Fruit fly (Drosophila melanogaster): Measurements from ENCODE around the gene CG1113.
A peak's percentile ranks its signal among the peaks of the same experiment; 100 is the strongest.

Gene CG1113

DNA sequence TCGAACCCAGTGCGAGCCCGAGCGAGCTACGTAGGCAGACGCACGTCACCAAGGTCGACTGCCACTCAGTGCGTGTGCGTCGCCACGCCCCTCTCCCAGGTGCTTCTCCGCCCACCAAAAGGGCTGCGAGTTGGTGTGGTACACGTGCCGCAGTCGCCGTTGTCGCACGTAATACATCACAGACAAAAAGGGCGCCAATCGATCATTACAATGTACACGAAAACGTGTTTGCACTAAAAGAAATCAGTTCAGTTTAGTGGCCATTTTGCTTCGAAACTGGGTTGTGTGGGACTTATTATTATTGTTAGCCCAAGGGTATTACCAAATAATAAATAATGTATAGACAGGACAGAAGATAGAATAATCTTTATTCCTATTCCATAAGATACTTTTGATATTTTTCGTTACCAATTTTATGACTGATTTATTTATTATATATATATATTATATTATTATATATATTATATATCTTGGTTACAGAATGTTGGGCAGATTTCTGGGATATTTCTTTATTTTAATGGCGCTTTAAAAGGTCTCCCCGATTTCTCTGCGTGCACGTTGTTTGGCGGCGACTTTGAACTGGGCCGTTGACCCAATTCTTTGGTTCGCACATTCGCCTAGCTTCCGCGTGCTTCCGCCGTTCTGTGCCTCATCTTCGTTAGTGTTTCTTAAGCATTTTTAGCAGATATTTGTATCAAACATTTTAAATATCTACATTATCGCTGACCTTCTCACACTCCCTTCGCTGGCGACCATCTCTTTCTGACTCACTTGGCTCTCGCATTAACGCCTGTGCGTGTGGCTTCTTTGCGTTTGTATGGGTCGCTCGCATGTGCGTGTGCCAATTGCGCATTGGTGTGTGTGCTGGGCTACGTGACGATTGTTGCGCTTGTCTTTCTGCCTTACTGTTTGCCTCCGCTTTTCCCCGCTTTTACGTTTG lies 10.6 kb downstream of the CG1113 start (continued):
- TF ChIP-seq CG14710 (tag; optimal IDR thresholded peaks at IDR 0.05), result peak; percentile 84
- TF ChIP-seq cwo (GFP tag; optimal IDR thresholded peaks at IDR 0.05), result peak; percentile 97
- TF ChIP-seq lab (GFP tag; optimal IDR thresholded peaks at IDR 0.05), result peak; percentile 88
- no peak for TF ChIP-seq Dref (GFP tag; IDR thresholded peaks at IDR 0.05)
- peak; percentile 83 for TF ChIP-seq Ptx1 (GFP tag; IDR thresholded peaks at IDR 0.05)
- TF ChIP-seq ci (GFP tag; IDR thresholded peaks at IDR 0.05), result peak; percentile 61; the same call in 1 of the 3 replicates
- peak; percentile 80 for TF ChIP-seq CG12104 (GFP tag; optimal IDR thresholded peaks at IDR 0.05)
- no peak for TF ChIP-seq sim (GFP tag; IDR thresholded peaks at IDR 0.05)
- TF ChIP-seq Hsf (GFP tag; optimal IDR thresholded peaks at IDR 0.05), result peak; percentile 4
- TF ChIP-seq CG7271 (tag; optimal IDR thresholded peaks at IDR 0.05), result peak; percentile 46
- TF ChIP-seq Nf-YA (GFP tag; IDR thresholded peaks at IDR 0.05), result peak; percentile 15; the same call in 1 of the 2 replicates
- TF ChIP-seq CTCF (GFP tag; optimal IDR thresholded peaks at IDR 0.05), result peak; percentile 45
- TF ChIP-seq chm (GFP tag; IDR thresholded peaks at IDR 0.05), result no peak; the same call in 1 of the 2 replicates
- TF ChIP-seq Fer2 (tag; optimal IDR thresholded peaks at IDR 0.05), result peak; percentile 61
- peak; percentile 93 for TF ChIP-seq CG15269 (tag; optimal IDR thresholded peaks at IDR 0.05)
- peak; percentile 35 for TF ChIP-seq CG4707 (GFP tag; optimal IDR thresholded peaks at IDR 0.05)
- TF ChIP-seq Doc2 (GFP tag; IDR thresholded peaks at IDR 0.05), result no peak
- no peak for TF ChIP-seq grn (GFP tag; optimal IDR thresholded peaks at IDR 0.05)
- TF ChIP-seq tap (tag; optimal IDR thresholded peaks at IDR 0.05), result peak; percentile 79
- TF ChIP-seq CG3995 (GFP tag; optimal IDR thresholded peaks at IDR 0.05), result no peak
- peak; percentile 79 for TF ChIP-seq seq (GFP tag; IDR thresholded peaks at IDR 0.05)
- TF ChIP-seq NFAT (GFP tag; IDR thresholded peaks at IDR 0.05), result 0 out of 2 replicates have a peak, but pooled peaks have one; percentile 29
- TF ChIP-seq sens (GFP tag), result peak; percentile 55
- TF ChIP-seq bigmax (GFP tag; optimal IDR thresholded peaks at IDR 0.05), result no peak
- no peak for TF ChIP-seq CG8478 (optimal IDR thresholded peaks at IDR 0.05)
- TF ChIP-seq HLHmδ (GFP tag; optimal IDR thresholded peaks at IDR 0.05), result no peak
- TF ChIP-seq HmgZ (tag; optimal IDR thresholded peaks at IDR 0.05), result no peak
- peak; percentile 88 for TF ChIP-seq HHEX (GFP tag; optimal IDR thresholded peaks at IDR 0.05)
- TF ChIP-seq CG1024 (GFP tag; IDR thresholded peaks at IDR 0.05), result no peak
- TF ChIP-seq GATAe (GFP tag; conservative IDR thresholded peaks at IDR 0.05), result no peak; the same call in 1 of the 2 replicates
- TF ChIP-seq Atf6 (GFP tag; IDR thresholded peaks at IDR 0.05), result peak; percentile 20
- peak; percentile 72; the same call in 1 of the 2 replicates for TF ChIP-seq CG32532 (GFP tag; IDR thresholded peaks at IDR 0.05)
- peak; percentile 78 for TF ChIP-seq gsb-n (tag; optimal IDR thresholded peaks at IDR 0.05)
- TF ChIP-seq CG11093 (GFP tag; IDR thresholded peaks at IDR 0.05), result peak; percentile 73; the same call in 1 of the 3 replicates
- no peak for TF ChIP-seq CG11398 (GFP tag; optimal IDR thresholded peaks at IDR 0.05)
- TF ChIP-seq dati (GFP tag; IDR thresholded peaks at IDR 0.05), result peak; percentile 27; the same call in 1 of the 2 replicates
- no peak for TF ChIP-seq usp (GFP tag; optimal IDR thresholded peaks at IDR 0.05)
- peak; percentile 84; the same call in 2 of the 3 replicates for TF ChIP-seq CG11456 (GFP tag; IDR thresholded peaks at IDR 0.05)
- TF ChIP-seq B-H2 (GFP tag; optimal IDR thresholded peaks at IDR 0.05), result no peak
- no peak for TF ChIP-seq Gsc (GFP tag; IDR thresholded peaks at IDR 0.05)
- peak; percentile 44 for TF ChIP-seq dimm (GFP tag; IDR thresholded peaks at IDR 0.05)
- peak; percentile 86 for TF ChIP-seq Sox102F (GFP tag; optimal IDR thresholded peaks at IDR 0.05)
- TF ChIP-seq kah (GFP tag; optimal IDR thresholded peaks at IDR 0.05), result peak; percentile 74
- TF ChIP-seq CG7839 (tag; optimal IDR thresholded peaks at IDR 0.05), result peak; percentile 94
- TF ChIP-seq dysf (GFP tag; IDR thresholded peaks at IDR 0.05), result peak; percentile 77
- peak in 1 of 2 experiments; percentile 25 for TF ChIP-seq crp (GFP tag; optimal IDR thresholded peaks at IDR 0.05)
- no peak for TF ChIP-seq Tbp (GFP tag; optimal IDR thresholded peaks at IDR 0.05)
- peak; percentile 60 for TF ChIP-seq CG10462 (GFP tag; optimal IDR thresholded peaks at IDR 0.05)
- peak; percentile 73; the same call in 2 of the 3 replicates for TF ChIP-seq CG11560 (tag; IDR thresholded peaks at IDR 0.05)
- peak; percentile 48 for TF ChIP-seq Jarid2 (GFP tag; optimal IDR thresholded peaks at IDR 0.05)

Measured in whole organism, embryonic.